Worm (Caenorhabditis elegans) whole organism, late embryonic: ENCODE measurements around the gene hlh-15.

Experiments
- C08G9.2 ChIP-seq: sonication (generic microtip); optimal IDR thresholded peaks from 2 replicates; lab custom pipeline; 2016; ENCODE audit warnings: mild to moderate bottlenecking, missing genetic modification characterization, moderate library complexity, missing compliant biosample characterization
- ama-1 ChIP-seq: fragments of 150-350 bp; optimal IDR thresholded peaks from 2 replicates; lab custom pipeline; 2014
- ceh-24 ChIP-seq: sonication (generic microtip); optimal IDR thresholded peaks from 2 replicates; lab custom pipeline; 2016; ENCODE audit warnings: mild to moderate bottlenecking, missing genetic modification characterization, missing compliant biosample characterization
- dmd-4 ChIP-seq: sonication (generic microtip); optimal IDR thresholded peaks from 2 replicates; lab custom pipeline; 2016; ENCODE audit warnings: borderline replicate concordance, missing genetic modification characterization, missing compliant biosample characterization
- fkh-10 ChIP-seq: fragments of 150-350 bp; optimal IDR thresholded peaks from 2 replicates; lab custom pipeline; 2014; ENCODE audit warnings: missing biosample characterization, missing genetic modification reagents, missing genetic modification characterization
- pha-4 ChIP-seq: fragments of 150-350 bp; optimal IDR thresholded peaks from 2 replicates; lab custom pipeline; 2018; ENCODE audit warnings: missing biosample characterization, missing genetic modification reagents, missing genetic modification characterization

DNA sequence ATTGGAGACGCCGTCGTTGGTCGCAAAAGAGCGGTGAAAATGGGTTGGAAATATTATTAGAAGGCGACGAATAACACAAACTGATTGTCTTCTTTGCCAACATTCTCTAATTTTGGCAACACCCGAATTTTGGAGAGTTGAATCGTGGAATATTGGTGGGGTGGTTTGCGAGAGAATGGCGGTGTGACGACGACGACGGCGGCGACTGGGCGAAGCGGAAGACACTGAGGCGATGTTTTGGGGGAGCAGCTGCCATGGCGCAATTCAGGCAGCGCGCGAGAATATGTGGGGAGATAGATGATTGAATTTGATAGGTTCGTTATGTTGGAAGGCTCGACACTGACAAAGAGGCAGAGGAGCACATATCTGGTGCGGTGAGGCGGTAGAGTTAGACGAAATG lies 37.8 kb upstream of the hlh-15 start:
- no peak for TF ChIP-seq ama-1
- no peak for TF ChIP-seq fkh-10 (GFP tag; lab: Kevin White, UChicago)
- TF ChIP-seq dmd-4 (tag; lab: Kevin White, UChicago) = no peak
- TF ChIP-seq C08G9.2 (tag; lab: Kevin White, UChicago) = no peak
- no peak for TF ChIP-seq pha-4 (tag; lab: Kevin White, UChicago)
- no peak for TF ChIP-seq ceh-24
